Worm (Caenorhabditis elegans) whole organism, mixed stage, embryonic: Measurements from ENCODE around the gene ftr-1.

ENCODE experiments used
- ceh-39 ChIP-seq: fragments of 150-350 bp; optimal IDR thresholded peaks from 2 replicates; lab custom pipeline; 2014; ENCODE audit warnings: missing biosample characterization, missing genetic modification characterization
- ceh-83 ChIP-seq: fragments of 200-800 bp; sonication (Bioruptor generic); optimal IDR thresholded peaks from 2 replicates; lab custom pipeline; 2018; ENCODE audit warnings: mild to moderate bottlenecking, missing genetic modification characterization, missing compliant biosample characterization
- elt-3 ChIP-seq: fragments of 150-350 bp; optimal IDR thresholded peaks from 2 replicates; lab custom pipeline; 2014; ENCODE audit warnings: missing biosample characterization, missing genetic modification characterization
- nhr-12 ChIP-seq: fragments of 150-350 bp; optimal IDR thresholded peaks from 2 replicates; lab custom pipeline; 2014; ENCODE audit warnings: missing biosample characterization, missing genetic modification characterization
- nhr-2 ChIP-seq: fragments of 150-350 bp; optimal IDR thresholded peaks from 2 replicates; lab custom pipeline; 2014; ENCODE audit warnings: missing biosample characterization, missing genetic modification characterization
- nhr-28 ChIP-seq: fragments of 150-350 bp; optimal IDR thresholded peaks from 2 replicates; lab custom pipeline; 2014; ENCODE audit warnings: missing biosample characterization, missing genetic modification characterization
- pha-4 ChIP-seq: fragments of 150-350 bp; optimal IDR thresholded peaks from 2 replicates; lab custom pipeline; 2018; ENCODE audit warnings: missing biosample characterization, missing genetic modification reagents, missing genetic modification characterization
- sptf-1 ChIP-seq: sonication (generic microtip); optimal IDR thresholded peaks from 2 replicates; lab custom pipeline; 2017; ENCODE audit warnings: mild to moderate bottlenecking, missing genetic modification characterization, moderate library complexity, missing compliant biosample characterization
- unc-62 ChIP-seq: fragments of 150-350 bp; optimal IDR thresholded peaks from 2 replicates; lab custom pipeline; 2014; ENCODE audit warnings: missing biosample characterization, missing genetic modification reagents, missing genetic modification characterization
- ztf-11 ChIP-seq: fragments of 150-350 bp; optimal IDR thresholded peaks from 2 replicates; lab custom pipeline; 2014; ENCODE audit warnings: missing biosample characterization, missing genetic modification characterization

- TF ChIP-seq nhr-12 (tag; lab: Kevin White, UChicago) = no peak
- no peak for TF ChIP-seq unc-62 (GFP tag; lab: Kevin White, UChicago)
- TF ChIP-seq ztf-11 (tag; lab: Kevin White, UChicago) = no peak
- no peak for TF ChIP-seq sptf-1 (tag; lab: Kevin White, UChicago)
- TF ChIP-seq ceh-83 (GFP tag; lab: Kevin White, UChicago) = no peak
- TF ChIP-seq pha-4 (tag; lab: Kevin White, UChicago) = no peak
- no peak for TF ChIP-seq ceh-39
- no peak for TF ChIP-seq nhr-28 (tag; lab: Kevin White, UChicago)
- no peak for TF ChIP-seq elt-3 (tag; lab: Kevin White, UChicago)
- no peak for TF ChIP-seq nhr-2
These were observed 16.3 kb downstream of the ftr-1 start for ce11 chrV:20213097-20213496.
